Fruit fly (Drosophila melanogaster) whole organism, embryonic: ENCODE results near the gene spn-B.

Source experiments
- ATbp ChIP-seq: fragments of 200-800 bp; sonication (Bioruptor generic); optimal IDR thresholded peaks from 2 replicates; lab custom pipeline; 2017; ENCODE audit warnings: missing biosample characterization, mild to moderate bottlenecking, missing genetic modification characterization, missing genetic modification reagents
- Antp ChIP-seq: fragments of 200-800 bp; sonication (Bioruptor generic); optimal IDR thresholded peaks from 3 replicates; lab custom pipeline; 2016; ENCODE audit warnings: missing biosample characterization, missing genetic modification characterization
- BtbVII ChIP-seq: fragments of 200-800 bp; sonication (Bioruptor generic); optimal IDR thresholded peaks from 3 replicates; lab custom pipeline; 2017; ENCODE audit warnings: missing biosample characterization, mild to moderate bottlenecking, missing genetic modification characterization
- C15 ChIP-seq: fragments of 200-800 bp; sonication (Bioruptor generic); IDR thresholded peaks from 3 replicates; pipeline ENCODE4 v1.3.6; 2022; ENCODE audit warnings: missing biosample characterization, missing genetic modification characterization
- CG10147 ChIP-seq: fragments of 200-800 bp; sonication (Bioruptor generic); optimal IDR thresholded peaks from 2 replicates; lab custom pipeline; 2019; ENCODE audit warnings: missing biosample characterization, mild to moderate bottlenecking, missing genetic modification characterization, moderate library complexity
- CG10274 ChIP-seq: fragments of 200-800 bp; sonication (Bioruptor generic); optimal IDR thresholded peaks from 3 replicates; lab custom pipeline; 2017; ENCODE audit warnings: missing biosample characterization, mild to moderate bottlenecking, missing genetic modification characterization
- CG10654 ChIP-seq: fragments of 200-800 bp; sonication (Bioruptor generic); optimal IDR thresholded peaks from 2 replicates; lab custom pipeline; 2016; ENCODE audit warnings: missing biosample characterization, missing genetic modification characterization
- CG10979 ChIP-seq: fragments of 200-800 bp; sonication (Bioruptor generic); optimal IDR thresholded peaks from 2 replicates; lab custom pipeline; 2018; ENCODE audit warnings: missing biosample characterization, mild to moderate bottlenecking, missing genetic modification characterization, moderate library complexity
- CG11560 ChIP-seq: fragments of 200-800 bp; sonication (Bioruptor generic); IDR thresholded peaks from 3 replicates; pipeline ENCODE4 v1.3.6; 2022; ENCODE audit warnings: missing biosample characterization, missing genetic modification characterization
- CG12744 ChIP-seq: fragments of 200-800 bp; sonication (Bioruptor generic); optimal IDR thresholded peaks from 2 replicates; lab custom pipeline; 2016; ENCODE audit warnings: missing biosample characterization, missing genetic modification characterization
- CG13123 ChIP-seq: fragments of 200-800 bp; sonication (Bioruptor generic); optimal IDR thresholded peaks from 2 replicates; lab custom pipeline; 2016; ENCODE audit warnings: missing biosample characterization, missing genetic modification characterization
- CG15011 ChIP-seq: fragments of 200-800 bp; sonication (Bioruptor generic); optimal IDR thresholded peaks from 3 replicates; lab custom pipeline; 2018; ENCODE audit warnings: missing biosample characterization, mild to moderate bottlenecking, missing genetic modification characterization
- CG15073 ChIP-seq: fragments of 200-800 bp; sonication (Bioruptor generic); optimal IDR thresholded peaks from 2 replicates; lab custom pipeline; 2016; ENCODE audit warnings: missing biosample characterization, missing genetic modification characterization
- CG1647 ChIP-seq: fragments of 200-800 bp; sonication (Bioruptor generic); optimal IDR thresholded peaks from 3 replicates; lab custom pipeline; 2016; ENCODE audit warnings: missing biosample characterization, missing genetic modification characterization
- CG2678 ChIP-seq: fragments of 200-800 bp; sonication (Bioruptor generic); optimal IDR thresholded peaks from 3 replicates; lab custom pipeline; 2019; ENCODE audit warnings: missing biosample characterization, mild to moderate bottlenecking, missing genetic modification characterization, moderate library complexity
- CG30020 ChIP-seq: fragments of 200-800 bp; optimal IDR thresholded peaks from 2 replicates; lab custom pipeline; 2019; ENCODE audit warnings: missing biosample characterization, mild to moderate bottlenecking, missing genetic modification characterization, moderate library complexity
- CG3065 ChIP-seq: fragments of 200-800 bp; sonication (Bioruptor generic); optimal IDR thresholded peaks from 2 replicates; lab custom pipeline; 2016; ENCODE audit warnings: missing biosample characterization, missing genetic modification characterization
- CG31224 ChIP-seq: fragments of 200-800 bp; sonication (Bioruptor generic); IDR thresholded peaks from 2 replicates; pipeline ENCODE4 v1.3.6; 2022; ENCODE audit warnings: missing biosample characterization, missing genetic modification characterization
- CG31388 ChIP-seq: fragments of 200-800 bp; sonication (Bioruptor generic); optimal IDR thresholded peaks from 2 replicates; lab custom pipeline; 2016; ENCODE audit warnings: missing biosample characterization, missing genetic modification characterization
- CG4707 ChIP-seq: fragments of 200-800 bp; sonication (Bioruptor generic); optimal IDR thresholded peaks from 2 replicates; lab custom pipeline; 2018; ENCODE audit warnings: missing biosample characterization, mild to moderate bottlenecking, missing genetic modification characterization, moderate library complexity
- CG6254 ChIP-seq: fragments of 200-800 bp; sonication (Bioruptor generic); optimal IDR thresholded peaks from 3 replicates; lab custom pipeline; 2017; ENCODE audit warnings: mild to moderate bottlenecking, missing biosample characterization, missing genetic modification reagents, missing genetic modification characterization
- CG7271 ChIP-seq: fragments of 200-800 bp; sonication (Bioruptor generic); optimal IDR thresholded peaks from 2 replicates; lab custom pipeline; 2018; ENCODE audit warnings: missing biosample characterization, mild to moderate bottlenecking, missing genetic modification characterization, moderate library complexity
- CG7928 ChIP-seq: fragments of 200-800 bp; sonication (Bioruptor generic); optimal IDR thresholded peaks from 2 replicates; lab custom pipeline; 2017; ENCODE audit warnings: missing biosample characterization, mild to moderate bottlenecking, missing genetic modification characterization
- CG8089 ChIP-seq: fragments of 200-800 bp; sonication (Bioruptor generic); optimal IDR thresholded peaks from 3 replicates; lab custom pipeline; 2016; ENCODE audit warnings: missing biosample characterization, missing genetic modification characterization
- CG8944 ChIP-seq: fragments of 200-800 bp; sonication (Bioruptor generic); optimal IDR thresholded peaks from 3 replicates; lab custom pipeline; 2016; ENCODE audit warnings: missing biosample characterization, missing genetic modification characterization
- CG9215 ChIP-seq: fragments of 200-800 bp; sonication (Bioruptor generic); IDR thresholded peaks from 2 replicates; pipeline ENCODE4 v1.3.6; 2022; ENCODE audit warnings: missing biosample characterization, missing genetic modification characterization
- CG9437 ChIP-seq: fragments of 200-800 bp; sonication (Bioruptor generic); optimal IDR thresholded peaks from 2 replicates; lab custom pipeline; 2018; ENCODE audit warnings: missing biosample characterization, mild to moderate bottlenecking, missing genetic modification characterization
- Fer3 ChIP-seq: fragments of 200-800 bp; sonication (Bioruptor generic); optimal IDR thresholded peaks from 2 replicates; lab custom pipeline; 2018; ENCODE audit warnings: missing biosample characterization, mild to moderate bottlenecking, missing genetic modification characterization, moderate library complexity
- HHEX ChIP-seq: fragments of 200-800 bp; sonication (Bioruptor generic); optimal IDR thresholded peaks from 3 replicates; lab custom pipeline; 2017; ENCODE audit warnings: missing biosample characterization, mild to moderate bottlenecking, missing genetic modification characterization, missing genetic modification reagents
- Hmr ChIP-seq: fragments of 200-800 bp; sonication (Bioruptor generic); optimal IDR thresholded peaks from 3 replicates; lab custom pipeline; 2017; ENCODE audit warnings: mild to moderate bottlenecking, missing biosample characterization, missing genetic modification reagents, missing genetic modification characterization
- MTF-1 ChIP-seq: fragments of 200-800 bp; sonication (Bioruptor generic); optimal IDR thresholded peaks from 2 replicates; lab custom pipeline; 2018; ENCODE audit warnings: missing biosample characterization, mild to moderate bottlenecking, missing genetic modification characterization, borderline replicate concordance
- Med ChIP-seq: fragments of 200-800 bp; sonication (Bioruptor generic); peaks from one replicate; lab custom pipeline; 2016; ENCODE audit warnings: missing biosample characterization, missing genetic modification characterization, mild to moderate bottlenecking, inconsistent platforms, moderate library complexity
- Oaz ChIP-seq: fragments of 200-800 bp; sonication (Bioruptor generic); IDR thresholded peaks from 2 replicates; pipeline ENCODE4 v1.3.6; 2022; ENCODE audit warnings: missing biosample characterization, missing genetic modification characterization
- Sry-δ ChIP-seq: fragments of 200-800 bp; sonication (Bioruptor generic); optimal IDR thresholded peaks from 2 replicates; lab custom pipeline; 2016; ENCODE audit warnings: missing biosample characterization, missing genetic modification characterization
- Tbp ChIP-seq: fragments of >200 bp; optimal IDR thresholded peaks from 2 replicates; lab custom pipeline; 2018; ENCODE audit warnings: missing biosample characterization, missing genetic modification characterization
- amos ChIP-seq: fragments of 200-800 bp; sonication (Bioruptor generic); IDR thresholded peaks from 2 replicates; pipeline ENCODE4 v1.3.6; 2022; ENCODE audit warnings: missing biosample characterization, missing genetic modification characterization; ENCODE audit not compliant: partially characterized antibody
- bigmax ChIP-seq: fragments of 200-800 bp; sonication (Bioruptor generic); optimal IDR thresholded peaks from 2 replicates; lab custom pipeline; 2018; ENCODE audit warnings: missing biosample characterization, mild to moderate bottlenecking, missing genetic modification characterization
- crc ChIP-seq: fragments of 200-800 bp; sonication (Bioruptor generic); optimal IDR thresholded peaks from 2 replicates; lab custom pipeline; 2016; ENCODE audit warnings: missing biosample characterization, missing genetic modification characterization
- fd96Cb ChIP-seq: fragments of 200-800 bp; sonication (Bioruptor generic); optimal IDR thresholded peaks from 2 replicates; lab custom pipeline; 2018; ENCODE audit warnings: missing biosample characterization, mild to moderate bottlenecking, missing genetic modification characterization, moderate library complexity
- ind ChIP-seq: fragments of 200-800 bp; sonication (Bioruptor generic); optimal IDR thresholded peaks from 3 replicates; lab custom pipeline; 2016; ENCODE audit warnings: missing biosample characterization, missing genetic modification characterization
- kni ChIP-seq: fragments of 200-800 bp; sonication (Bioruptor generic); optimal IDR thresholded peaks from 3 replicates; lab custom pipeline; 2017; ENCODE audit warnings: mild to moderate bottlenecking, missing biosample characterization, missing genetic modification reagents, missing genetic modification characterization
- luna ChIP-seq: fragments of 200-800 bp; sonication (Bioruptor generic); optimal IDR thresholded peaks from 2 replicates; lab custom pipeline; 2016; ENCODE audit warnings: missing biosample characterization, missing genetic modification characterization
- nom ChIP-seq: fragments of 200-800 bp; sonication (Bioruptor generic); optimal IDR thresholded peaks from 2 replicates; lab custom pipeline; 2017; ENCODE audit warnings: missing biosample characterization, missing genetic modification characterization, mild to moderate bottlenecking, moderate library complexity, missing genetic modification reagents
- pfk ChIP-seq: fragments of 200-800 bp; sonication (Bioruptor generic); optimal IDR thresholded peaks from 2 replicates; lab custom pipeline; 2018; ENCODE audit warnings: missing biosample characterization, mild to moderate bottlenecking, missing genetic modification characterization, moderate library complexity
- pita ChIP-seq: fragments of 200-800 bp; sonication (Bioruptor generic); optimal IDR thresholded peaks from 2 replicates; lab custom pipeline; 2017; ENCODE audit warnings: missing biosample characterization, mild to moderate bottlenecking, missing genetic modification characterization
- ranshi ChIP-seq: fragments of 200-800 bp; sonication (Bioruptor generic); IDR thresholded peaks from 2 replicates; pipeline ENCODE4 v1.3.6; 2022; ENCODE audit warnings: missing biosample characterization, missing genetic modification characterization
- stwl ChIP-seq: fragments of 200-800 bp; sonication (Bioruptor generic); optimal IDR thresholded peaks from 3 replicates; lab custom pipeline; 2018; ENCODE audit warnings: missing biosample characterization, mild to moderate bottlenecking, missing genetic modification characterization, moderate library complexity
- tap ChIP-seq: fragments of 200-800 bp; optimal IDR thresholded peaks from 3 replicates; lab custom pipeline; 2019; ENCODE audit warnings: missing biosample characterization, mild to moderate bottlenecking, missing genetic modification characterization, moderate library complexity
- twi ChIP-seq: fragments of 200-800 bp; optimal IDR thresholded peaks from 2 replicates; lab custom pipeline; 2019; ENCODE audit warnings: missing biosample characterization, mild to moderate bottlenecking, missing genetic modification characterization, moderate library complexity
- tx ChIP-seq: fragments of 200-800 bp; sonication (Bioruptor generic); optimal IDR thresholded peaks from 2 replicates; lab custom pipeline; 2016; ENCODE audit warnings: missing biosample characterization, missing genetic modification characterization
- unc-4 ChIP-seq: fragments of 200-800 bp; sonication (Bioruptor generic); IDR thresholded peaks from 2 replicates; pipeline ENCODE4 v1.3.6; 2022; ENCODE audit warnings: missing biosample characterization, missing genetic modification characterization; ENCODE audit not compliant: partially characterized antibody
- yki ChIP-seq: fragments of >200 bp; optimal IDR thresholded peaks from 3 replicates; lab custom pipeline; 2018

Gene spn-B

dm6 chr3R:14311027-14311426 lies 16.8 kb upstream of the spn-B start (continued):
- TF ChIP-seq fd96Cb (tag; lab: Kevin White, UChicago): no peak
- TF ChIP-seq CG8089 (GFP tag; lab: Kevin White, UChicago): no peak
- no peak for TF ChIP-seq CG4707 (GFP tag; lab: Kevin White, UChicago)
- TF ChIP-seq bigmax: no peak
- TF ChIP-seq CG9437 (GFP tag; lab: Kevin White, UChicago): no peak
- TF ChIP-seq CG3065 (GFP tag; lab: Kevin White, UChicago): no peak
- TF ChIP-seq unc-4: no peak
- TF ChIP-seq CG7928: no peak
- TF ChIP-seq yki (lab: Kevin White, UChicago): no peak
- peak; percentile 22 for TF ChIP-seq CG10147 (GFP tag; lab: Kevin White, UChicago)
- no peak for TF ChIP-seq Hmr
- no peak for TF ChIP-seq BtbVII (GFP tag; lab: Kevin White, UChicago)
- TF ChIP-seq CG2678 (tag; lab: Kevin White, UChicago): no peak
- TF ChIP-seq Sry-δ: no peak
- peak; percentile 48 for TF ChIP-seq Med (GFP tag; lab: Kevin White, UChicago)
- TF ChIP-seq CG13123 (GFP tag; lab: Kevin White, UChicago): no peak
- 0 out of 2 replicates have a peak, but pooled peaks have one; percentile 9 for TF ChIP-seq CG9215 (GFP tag; lab: Robert Waterston, UW)
- TF ChIP-seq CG31388: no peak
- no peak for TF ChIP-seq nom (GFP tag; lab: Kevin White, UChicago)
- no peak for TF ChIP-seq MTF-1
- no peak for TF ChIP-seq Antp (GFP tag; lab: Kevin White, UChicago)
- TF ChIP-seq luna (GFP tag; lab: Kevin White, UChicago): no peak
- no peak for TF ChIP-seq pita (GFP tag; lab: Kevin White, UChicago)
- no peak for TF ChIP-seq stwl (tag; lab: Kevin White, UChicago)
- TF ChIP-seq kni: no peak
- no peak for TF ChIP-seq CG10654 (GFP tag; lab: Kevin White, UChicago)
- no peak for TF ChIP-seq CG11560 (tag; lab: Robert Waterston, UW)
- TF ChIP-seq CG10979 (tag; lab: Kevin White, UChicago): peak; percentile 38
- TF ChIP-seq twi (tag; lab: Kevin White, UChicago): no peak
- TF ChIP-seq tap (tag; lab: Kevin White, UChicago): no peak
- no peak for TF ChIP-seq Tbp (GFP tag; lab: Kevin White, UChicago)
- TF ChIP-seq crc (GFP tag; lab: Kevin White, UChicago): no peak
- no peak for TF ChIP-seq CG12744 (GFP tag; lab: Kevin White, UChicago)
- no peak for TF ChIP-seq CG31224
- TF ChIP-seq ranshi (GFP tag; lab: Robert Waterston, UW): peak; percentile 40; the same call in 1 of the 2 replicates
- no peak for TF ChIP-seq HHEX
- TF ChIP-seq CG10274: no peak
- TF ChIP-seq Oaz: no peak
- TF ChIP-seq Fer3 (tag; lab: Kevin White, UChicago): peak; percentile 18
- no peak for TF ChIP-seq ind (GFP tag; lab: Kevin White, UChicago)
- no peak for TF ChIP-seq C15 (GFP tag; lab: Robert Waterston, UW)
- TF ChIP-seq CG7271 (tag; lab: Kevin White, UChicago): no peak
- TF ChIP-seq pfk: no peak
- no peak for TF ChIP-seq CG15011
- TF ChIP-seq tx (GFP tag; lab: Kevin White, UChicago): no peak
- no peak for TF ChIP-seq ATbp (GFP tag; lab: Kevin White, UChicago)
- no peak for TF ChIP-seq CG6254 (GFP tag; lab: Kevin White, UChicago)
- TF ChIP-seq CG8944 (GFP tag; lab: Kevin White, UChicago): no peak
- no peak for TF ChIP-seq CG15073 (GFP tag; lab: Kevin White, UChicago)
- TF ChIP-seq CG30020: no peak
- TF ChIP-seq amos: no peak
- no peak for TF ChIP-seq CG1647 (GFP tag; lab: Kevin White, UChicago)
